Worm (Caenorhabditis elegans) whole organism, mixed stage, embryonic: ENCODE data around the gene dcs-1.

Source experiments
- M03D4.4 ChIP-seq: sonication (generic microtip); optimal IDR thresholded peaks from 2 replicates; lab custom pipeline; 2017; ENCODE audit warnings: mild to moderate bottlenecking, missing genetic modification characterization, missing compliant biosample characterization
- bed-3 ChIP-seq: fragments of 200-800 bp; sonication (Bioruptor generic); optimal IDR thresholded peaks from 3 replicates; lab custom pipeline; 2018; ENCODE audit warnings: mild to moderate bottlenecking, missing genetic modification characterization, moderate library complexity, missing compliant biosample characterization
- blmp-1 ChIP-seq: fragments of 150-350 bp; optimal IDR thresholded peaks from 2 replicates; lab custom pipeline; 2014; ENCODE audit warnings: missing biosample characterization, missing genetic modification characterization
- ceh-39 ChIP-seq: fragments of 150-350 bp; optimal IDR thresholded peaks from 2 replicates; lab custom pipeline; 2014; ENCODE audit warnings: missing biosample characterization, missing genetic modification characterization
- ceh-43 ChIP-seq: fragments of 200-800 bp; sonication (Bioruptor generic); optimal IDR thresholded peaks from 2 replicates; lab custom pipeline; 2018; ENCODE audit warnings: mild to moderate bottlenecking, missing genetic modification characterization, moderate library complexity, missing compliant biosample characterization
- ces-1 ChIP-seq: fragments of 150-350 bp; optimal IDR thresholded peaks from 2 replicates; lab custom pipeline; 2014; ENCODE audit warnings: missing biosample characterization, missing genetic modification reagents, missing genetic modification characterization
- cnd-1 ChIP-seq: fragments of 200-800 bp; sonication (Bioruptor generic); optimal IDR thresholded peaks from 2 replicates; lab custom pipeline; 2018; ENCODE audit warnings: mild to moderate bottlenecking, missing genetic modification characterization, missing compliant biosample characterization
- drap-1 ChIP-seq: fragments of 200-800 bp; sonication (Bioruptor generic); optimal IDR thresholded peaks from 3 replicates; lab custom pipeline; 2018; ENCODE audit warnings: mild to moderate bottlenecking, missing genetic modification characterization, missing compliant biosample characterization
- elt-1 ChIP-seq: sonication (generic microtip); optimal IDR thresholded peaks from 2 replicates; lab custom pipeline; 2017; ENCODE audit warnings: missing genetic modification characterization, mild to moderate bottlenecking, missing compliant biosample characterization, antibody characterized with exemption, moderate library complexity, borderline replicate concordance; ENCODE audit not compliant: insufficient read depth
- elt-3 ChIP-seq: fragments of 150-350 bp; optimal IDR thresholded peaks from 2 replicates; lab custom pipeline; 2014; ENCODE audit warnings: missing biosample characterization, missing genetic modification characterization
- flh-1 ChIP-seq: fragments of 200-800 bp; sonication (Bioruptor generic); optimal IDR thresholded peaks from 2 replicates; lab custom pipeline; 2018; ENCODE audit warnings: mild to moderate bottlenecking, missing genetic modification characterization, moderate library complexity, missing compliant biosample characterization
- ham-2 ChIP-seq: fragments of 200-800 bp; sonication (Bioruptor generic); optimal IDR thresholded peaks from 2 replicates; lab custom pipeline; 2018; ENCODE audit warnings: mild to moderate bottlenecking, missing genetic modification characterization, missing compliant biosample characterization
- hlh-1 ChIP-seq: fragments of 150-350 bp; optimal IDR thresholded peaks from 2 replicates; lab custom pipeline; 2014; ENCODE audit warnings: missing biosample characterization, missing genetic modification reagents, missing genetic modification characterization
- lin-13 ChIP-seq: fragments of 150-350 bp; optimal IDR thresholded peaks from 2 replicates; lab custom pipeline; 2014; ENCODE audit warnings: missing biosample characterization, missing genetic modification characterization
- lin-32 ChIP-seq: fragments of 200-800 bp; sonication (Bioruptor generic); optimal IDR thresholded peaks from 2 replicates; lab custom pipeline; 2018; ENCODE audit warnings: mild to moderate bottlenecking, missing genetic modification characterization, missing compliant biosample characterization
- lsy-2 ChIP-seq: fragments of 150-350 bp; optimal IDR thresholded peaks from 2 replicates; lab custom pipeline; 2014; ENCODE audit warnings: missing biosample characterization, missing genetic modification characterization
- mab-5 ChIP-seq: fragments of 150-350 bp; optimal IDR thresholded peaks from 2 replicates; lab custom pipeline; 2014; ENCODE audit warnings: missing biosample characterization, missing genetic modification characterization
- mep-1 ChIP-seq: fragments of 150-350 bp; optimal IDR thresholded peaks from 2 replicates; lab custom pipeline; 2017; ENCODE audit warnings: missing biosample characterization, missing genetic modification reagents, missing genetic modification characterization, inconsistent platforms
- mls-2 ChIP-seq: sonication (generic microtip); optimal IDR thresholded peaks from 2 replicates; lab custom pipeline; 2016; ENCODE audit warnings: mild to moderate bottlenecking, missing genetic modification characterization, moderate library complexity, missing compliant biosample characterization
- nhr-12 ChIP-seq: fragments of 150-350 bp; optimal IDR thresholded peaks from 2 replicates; lab custom pipeline; 2014; ENCODE audit warnings: missing biosample characterization, missing genetic modification characterization
- nhr-2 ChIP-seq: fragments of 150-350 bp; optimal IDR thresholded peaks from 2 replicates; lab custom pipeline; 2014; ENCODE audit warnings: missing biosample characterization, missing genetic modification characterization
- nhr-237 ChIP-seq: fragments of 150-350 bp; optimal IDR thresholded peaks from 2 replicates; lab custom pipeline; 2014; ENCODE audit warnings: missing biosample characterization, missing genetic modification characterization
- nhr-28 ChIP-seq: fragments of 150-350 bp; optimal IDR thresholded peaks from 2 replicates; lab custom pipeline; 2014; ENCODE audit warnings: missing biosample characterization, missing genetic modification characterization
- nhr-76 ChIP-seq: sonication (generic microtip); optimal IDR thresholded peaks from 2 replicates; lab custom pipeline; 2017; ENCODE audit warnings: missing biosample characterization, missing genetic modification characterization
- pha-4 ChIP-seq: fragments of 150-350 bp; optimal IDR thresholded peaks from 2 replicates; lab custom pipeline; 2018; ENCODE audit warnings: missing biosample characterization, missing genetic modification reagents, missing genetic modification characterization
- sem-2 ChIP-seq: fragments of 200-800 bp; sonication (Bioruptor generic); optimal IDR thresholded peaks from 2 replicates; lab custom pipeline; 2018; ENCODE audit warnings: mild to moderate bottlenecking, missing genetic modification characterization, missing compliant biosample characterization
- snpc-4 ChIP-seq: fragments of 150-350 bp; optimal IDR thresholded peaks from 2 replicates; lab custom pipeline; 2014; ENCODE audit warnings: missing biosample characterization, missing genetic modification characterization
- sptf-1 ChIP-seq: sonication (generic microtip); optimal IDR thresholded peaks from 2 replicates; lab custom pipeline; 2017; ENCODE audit warnings: mild to moderate bottlenecking, missing genetic modification characterization, moderate library complexity, missing compliant biosample characterization
- tbx-8 ChIP-seq: fragments of 200-800 bp; sonication (Bioruptor generic); optimal IDR thresholded peaks from 2 replicates; lab custom pipeline; 2018; ENCODE audit warnings: mild to moderate bottlenecking, missing genetic modification characterization, moderate library complexity, missing compliant biosample characterization
- unc-120 ChIP-seq: sonication (generic microtip); optimal IDR thresholded peaks from 2 replicates; lab custom pipeline; 2017; ENCODE audit warnings: missing genetic modification characterization, missing compliant biosample characterization; ENCODE audit not compliant: poor library complexity, severe bottlenecking
- unc-39 ChIP-seq: fragments of 150-350 bp; optimal IDR thresholded peaks from 2 replicates; lab custom pipeline; 2014; ENCODE audit warnings: missing biosample characterization, missing genetic modification characterization
- zip-8 ChIP-seq: fragments of 150-350 bp; optimal IDR thresholded peaks from 2 replicates; lab custom pipeline; 2014; ENCODE audit warnings: missing biosample characterization, missing genetic modification characterization
- ztf-11 ChIP-seq: fragments of 150-350 bp; optimal IDR thresholded peaks from 2 replicates; lab custom pipeline; 2014; ENCODE audit warnings: missing biosample characterization, missing genetic modification characterization

dcs-1 gene

ce11 chrV:20126637-20127036 lies 36.1 kb upstream of the dcs-1 start:
- TF ChIP-seq elt-1 (tag; lab: Kevin White, UChicago) (no peak), zip-8 (tag; lab: Kevin White, UChicago) (no peak), nhr-12 (tag; lab: Kevin White, UChicago) (no peak), nhr-28 (tag; lab: Kevin White, UChicago) (no peak), mls-2 (tag; lab: Kevin White, UChicago) (no peak), sem-2 (GFP tag; lab: Kevin White, UChicago) (no peak)

ce11 chrV:20125137-20125536 lies 34.6 kb upstream of the dcs-1 start:
- TF ChIP-seq ceh-39 (tag; lab: Kevin White, UChicago): no peak
- no peak for TF ChIP-seq ztf-11 (tag; lab: Kevin White, UChicago)
- TF ChIP-seq ham-2: no peak
- no peak for TF ChIP-seq nhr-76
- no peak for TF ChIP-seq flh-1 (GFP tag; lab: Kevin White, UChicago)
- TF ChIP-seq elt-3 (tag; lab: Kevin White, UChicago): no peak
- TF ChIP-seq elt-1 (tag; lab: Kevin White, UChicago): no peak
- no peak for TF ChIP-seq lin-13 (tag; lab: Kevin White, UChicago)

- peak; percentile 17 for TF ChIP-seq drap-1 (GFP tag; lab: Kevin White, UChicago)
- no peak for TF ChIP-seq M03D4.4 (tag; lab: Kevin White, UChicago)
- TF ChIP-seq, all 35 proteins: peak for 1
These were observed 33.9 kb upstream of the dcs-1 start for ce11 chrV:20124393-20124792.

ce11 chrV:20123616-20124015 lies 33.1 kb upstream of the dcs-1 start:
- TF ChIP-seq unc-120 (no peak), ces-1 (no peak), sem-2 (GFP tag; lab: Kevin White, UChicago) (no peak), lsy-2 (tag; lab: Kevin White, UChicago) (no peak), snpc-4 (tag; lab: Kevin White, UChicago) (no peak), blmp-1 (tag; lab: Kevin White, UChicago) (no peak), ceh-39 (tag; lab: Kevin White, UChicago) (no peak), bed-3 (no peak), unc-39 (tag; lab: Kevin White, UChicago) (no peak), zip-8 (tag; lab: Kevin White, UChicago) (no peak), ztf-11 (tag; lab: Kevin White, UChicago) (no peak), ham-2 (no peak), hlh-1 (no peak), lin-32 (GFP tag; lab: Kevin White, UChicago) (no peak), mab-5 (no peak)

- TF ChIP-seq zip-8 (tag; lab: Kevin White, UChicago) (no peak), nhr-12 (tag; lab: Kevin White, UChicago) (no peak), bed-3 (no peak), sptf-1 (no peak), ces-1 (no peak), nhr-2 (tag; lab: Kevin White, UChicago) (no peak)
These were observed 32.5 kb upstream of the dcs-1 start for ce11 chrV:20123010-20123409.

- TF ChIP-seq lin-32 (GFP tag; lab: Kevin White, UChicago) (no peak), ceh-43 (GFP tag; lab: Kevin White, UChicago) (no peak), tbx-8 (no peak), nhr-76 (no peak), elt-3 (tag; lab: Kevin White, UChicago) (no peak), nhr-28 (tag; lab: Kevin White, UChicago) (no peak), lsy-2 (tag; lab: Kevin White, UChicago) (no peak), unc-120 (no peak), cnd-1 (tag; lab: Kevin White, UChicago) (no peak), mep-1 (tag; lab: Kevin White, UChicago) (no peak), snpc-4 (tag; lab: Kevin White, UChicago) (no peak), sem-2 (GFP tag; lab: Kevin White, UChicago) (no peak), nhr-237 (no peak), drap-1 (GFP tag; lab: Kevin White, UChicago) (no peak), mab-5 (no peak), pha-4 (tag; lab: Kevin White, UChicago) (no peak), elt-1 (tag; lab: Kevin White, UChicago) (no peak), unc-39 (tag; lab: Kevin White, UChicago) (no peak), nhr-12 (tag; lab: Kevin White, UChicago) (no peak), sptf-1 (no peak)
These were observed 30.2 kb upstream of the dcs-1 start, which contains the start of gene ncx-1 for ce11 chrV:20120623-20121165. Gene ncx-1, minus strand, starts transcription at chrV:20120673.
